Fruit fly (Drosophila melanogaster): ENCODE results near the gene mTerf5.
A peak's percentile ranks its signal among the peaks of the same experiment; 100 is the strongest.

- TF ChIP-seq CG8089 (GFP tag; optimal IDR thresholded peaks at IDR 0.05) (no peak), hkb (optimal IDR thresholded peaks at IDR 0.05) (no peak), hkb (GFP tag; IDR thresholded peaks at IDR 0.05) (peak; percentile 66), CG1792 (GFP tag; optimal IDR thresholded peaks at IDR 0.05) (no peak), C15 (GFP tag; IDR thresholded peaks at IDR 0.05) (no peak), CG8478 (optimal IDR thresholded peaks at IDR 0.05) (no peak), CG11085 (GFP tag; IDR thresholded peaks at IDR 0.05) (no peak), Ets65A (GFP tag) (peak; percentile 83)
Observed at dm6 chr3R:18223434-18223833, at the start of gene mTerf5, which contains the start of gene Non3.
